Worm (Caenorhabditis elegans): ENCODE results near the gene F31D5.2.
"Not testable (repeated sequence)": the region's sequence is repeated elsewhere in the genome, so short reads cannot be mapped to it uniquely, and the experiment has no call there.

ce11 chrII:4202633-4203032 lies 12.8 kb upstream of the F31D5.2 start:
- not testable (repeated sequence) for TF ChIP-seq egl-27 (tag; optimal IDR thresholded peaks at IDR 0.05); elt-3 (tag; optimal IDR thresholded peaks at IDR 0.05); mdl-1 (tag; optimal IDR thresholded peaks at IDR 0.05); lsy-12 (tag; optimal IDR thresholded peaks at IDR 0.05); lin-39 (tag; optimal IDR thresholded peaks at IDR 0.05); nhr-76 (tag; optimal IDR thresholded peaks at IDR 0.05); nhr-11 (tag; optimal IDR thresholded peaks at IDR 0.05); elt-2 (tag; optimal IDR thresholded peaks at IDR 0.05); fkh-10 (GFP tag; optimal IDR thresholded peaks at IDR 0.05); hmg-11 (tag; optimal IDR thresholded peaks at IDR 0.05); nhr-43 (tag; optimal IDR thresholded peaks at IDR 0.05; ENCODE audit: poor library complexity, severe bottlenecking); ztf-11 (tag; optimal IDR thresholded peaks at IDR 0.05); snpc-4 (tag; optimal IDR thresholded peaks at IDR 0.05)

Data from whole organism, L3 larva.